Fruit fly (Drosophila melanogaster) whole organism, adult: Measurements from ENCODE around the gene CG33252.
A peak's percentile ranks its signal among the peaks of the same experiment; 100 is the strongest.

Experiments
- CG11617 ChIP-seq: fragments of 200-800 bp; sonication (Bioruptor generic); optimal IDR thresholded peaks from 2 replicates; lab custom pipeline; 2017; ENCODE audit warnings: mild to moderate bottlenecking, missing biosample characterization, missing genetic modification reagents, missing genetic modification characterization
- CG12768 ChIP-seq: fragments of 200-800 bp; sonication (Bioruptor generic); optimal IDR thresholded peaks from 2 replicates; lab custom pipeline; 2017; ENCODE audit warnings: missing biosample characterization, missing genetic modification characterization, mild to moderate bottlenecking, moderate library complexity, missing genetic modification reagents
- CG14711 ChIP-seq: fragments of 200-800 bp; sonication (Bioruptor generic); optimal IDR thresholded peaks from 2 replicates; lab custom pipeline; 2018; ENCODE audit warnings: missing biosample characterization, mild to moderate bottlenecking, missing genetic modification characterization, moderate library complexity
- CG1620 ChIP-seq: fragments of 200-800 bp; sonication (Bioruptor generic); optimal IDR thresholded peaks from 2 replicates; lab custom pipeline; 2016; ENCODE audit warnings: missing biosample characterization, missing genetic modification characterization
- CG33017 ChIP-seq: fragments of 200-800 bp; sonication (Bioruptor generic); optimal IDR thresholded peaks from 2 replicates; lab custom pipeline; 2018; ENCODE audit warnings: missing biosample characterization, mild to moderate bottlenecking, missing genetic modification characterization, moderate library complexity
- CG5204 ChIP-seq: fragments of 200-800 bp; sonication (Bioruptor generic); optimal IDR thresholded peaks from 2 replicates; lab custom pipeline; 2016; ENCODE audit warnings: missing biosample characterization, missing genetic modification characterization
- CG7045 ChIP-seq: fragments of 200-800 bp; sonication (Bioruptor generic); optimal IDR thresholded peaks from 2 replicates; lab custom pipeline; 2017; ENCODE audit warnings: missing biosample characterization, mild to moderate bottlenecking, missing genetic modification characterization
- CG7101 ChIP-seq: fragments of 200-800 bp; sonication (Bioruptor generic); optimal IDR thresholded peaks from 2 replicates; lab custom pipeline; 2018; ENCODE audit warnings: missing biosample characterization, mild to moderate bottlenecking, missing genetic modification characterization, moderate library complexity
- Clk ChIP-seq: fragments of 200-800 bp; sonication (Bioruptor generic); optimal IDR thresholded peaks from 2 replicates; lab custom pipeline; 2017; ENCODE audit warnings: missing biosample characterization, missing genetic modification characterization
- Crg-1 ChIP-seq: fragments of 200-800 bp; sonication (Bioruptor generic); optimal IDR thresholded peaks from 2 replicates; lab custom pipeline; 2016; ENCODE audit warnings: missing biosample characterization, missing genetic modification characterization
- Hr96 ChIP-seq: fragments of 200-800 bp; sonication (Bioruptor generic); optimal IDR thresholded peaks from 2 replicates; lab custom pipeline; 2016; ENCODE audit warnings: missing biosample characterization, missing genetic modification characterization
- Mnt ChIP-seq: fragments of 200-800 bp; sonication (Bioruptor generic); optimal IDR thresholded peaks from 2 replicates; lab custom pipeline; 2016; ENCODE audit warnings: missing biosample characterization, mild to moderate bottlenecking, missing genetic modification characterization
- bab1 ChIP-seq: fragments of 200-800 bp; sonication (Bioruptor generic); optimal IDR thresholded peaks from 3 replicates; lab custom pipeline; 2019; ENCODE audit warnings: missing biosample characterization, mild to moderate bottlenecking, missing genetic modification characterization, moderate library complexity
- cic ChIP-seq: fragments of 200-800 bp; sonication (Bioruptor generic); optimal IDR thresholded peaks from 2 replicates; lab custom pipeline; 2017; ENCODE audit warnings: missing biosample characterization, mild to moderate bottlenecking, missing genetic modification characterization, moderate library complexity
- cnc ChIP-seq, 2 experiments: fragments of >200 bp; optimal IDR thresholded peaks; 2 replicates each; lab custom pipeline; 2017
- kay ChIP-seq: fragments of 200-800 bp; sonication (Bioruptor generic); peaks from one replicate; lab custom pipeline; 2016; ENCODE audit warnings: missing biosample characterization, missing genetic modification characterization, borderline replicate concordance
- ovo ChIP-seq: fragments of 200-800 bp; sonication (Bioruptor generic); optimal IDR thresholded peaks from 2 replicates; lab custom pipeline; 2016; ENCODE audit warnings: missing biosample characterization, missing genetic modification characterization
- pad ChIP-seq: fragments of 200-800 bp; sonication (Bioruptor generic); optimal IDR thresholded peaks from 3 replicates; lab custom pipeline; 2017; ENCODE audit warnings: missing biosample characterization, missing genetic modification characterization, mild to moderate bottlenecking, moderate library complexity, missing genetic modification reagents
- tj ChIP-seq: fragments of 200-800 bp; sonication (Bioruptor generic); optimal IDR thresholded peaks from 3 replicates; lab custom pipeline; 2017; ENCODE audit warnings: missing biosample characterization, mild to moderate bottlenecking, missing genetic modification characterization, moderate library complexity
- toe ChIP-seq: fragments of 200-800 bp; sonication (Bioruptor generic); optimal IDR thresholded peaks from 2 replicates; lab custom pipeline; 2016; ENCODE audit warnings: missing biosample characterization, missing genetic modification characterization

Gene CG33252

DNA sequence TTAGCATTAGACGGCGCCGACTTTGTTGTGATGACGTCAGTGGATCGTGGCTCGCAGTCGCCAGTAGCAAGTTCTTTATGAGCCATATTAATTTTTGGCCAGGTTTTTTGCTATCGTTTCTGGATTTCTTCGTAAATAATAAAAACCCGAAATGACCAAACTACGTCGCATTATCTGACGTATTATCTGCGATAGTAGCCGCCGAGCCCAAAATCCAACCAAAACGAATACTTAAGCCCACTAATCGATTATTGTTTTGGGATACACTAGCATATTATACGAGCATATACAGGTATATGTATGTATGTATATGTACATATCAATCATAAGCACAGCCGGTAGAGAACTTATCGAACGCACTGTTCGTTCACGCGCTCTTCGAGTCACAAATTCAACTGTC, 29.7 kb upstream of the CG33252 start:
- TF ChIP-seq CG5204 (GFP tag; lab: Kevin White, UChicago) (no peak), pad (GFP tag; lab: Kevin White, UChicago) (no peak), Mnt (GFP tag; lab: Kevin White, UChicago) (no peak), CG7101 (tag; lab: Kevin White, UChicago) (no peak), cnc (optimal IDR thresholded peaks at IDR 0.05; lab: Kevin White, UChicago) (no peak), bab1 (GFP tag; lab: Kevin White, UChicago) (no peak), CG11617 (no peak), ovo (GFP tag; lab: Kevin White, UChicago) (no peak), CG7045 (GFP tag; lab: Kevin White, UChicago) (no peak), Hr96 (GFP tag; lab: Kevin White, UChicago) (no peak), CG1620 (no peak), cic (GFP tag; lab: Kevin White, UChicago) (no peak), tj (no peak), CG33017 (no peak), toe (GFP tag; lab: Kevin White, UChicago) (no peak), CG14711 (tag; lab: Kevin White, UChicago) (no peak), kay (no peak), CG12768 (GFP tag; lab: Kevin White, UChicago) (no peak), Crg-1 (no peak)

DNA sequence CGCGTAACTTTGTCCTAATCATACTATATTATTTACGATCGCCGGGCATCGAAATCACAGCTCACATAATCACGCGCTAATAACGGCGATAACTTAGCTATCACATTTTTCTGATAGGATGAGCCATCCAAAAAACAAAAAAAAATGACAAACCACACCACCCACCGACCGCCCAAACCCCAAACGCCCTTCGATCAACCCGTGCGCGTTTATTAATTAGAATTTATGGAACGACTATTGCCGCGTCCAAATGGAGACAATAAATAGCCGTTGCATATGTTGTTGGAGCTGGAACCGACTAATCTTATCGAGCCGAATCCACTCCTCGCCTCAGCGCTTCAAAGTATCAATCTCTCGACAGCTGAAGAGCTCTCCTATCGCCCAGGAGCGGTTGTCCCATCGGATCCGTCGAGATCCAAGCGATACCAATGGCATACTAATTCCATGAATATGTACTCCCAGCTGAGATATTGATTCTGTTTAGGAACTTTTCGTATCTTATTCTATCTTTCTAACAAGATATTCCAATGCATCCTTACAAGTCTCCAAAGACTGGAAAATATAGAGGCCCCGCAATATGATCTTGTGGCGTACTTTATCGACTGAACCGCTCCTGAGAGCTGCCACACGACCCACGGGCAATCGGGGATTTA, 27.2 kb upstream of the CG33252 start:
- TF ChIP-seq CG7101 (tag; lab: Kevin White, UChicago) (peak; percentile 7), CG11617 (no peak), ovo (GFP tag; lab: Kevin White, UChicago) (no peak), Hr96 (GFP tag; lab: Kevin White, UChicago) (peak; percentile 15), kay (no peak)

dm6 chrX:16923503-16923902, 26.5 kb upstream of the CG33252 start:
- no peak for TF ChIP-seq ovo (GFP tag; lab: Kevin White, UChicago)
- no peak for TF ChIP-seq pad (GFP tag; lab: Kevin White, UChicago)
- no peak for TF ChIP-seq Hr96 (GFP tag; lab: Kevin White, UChicago)
- no peak for TF ChIP-seq CG5204 (GFP tag; lab: Kevin White, UChicago)
- TF ChIP-seq CG11617, result no peak
- no peak for TF ChIP-seq toe (GFP tag; lab: Kevin White, UChicago)

DNA sequence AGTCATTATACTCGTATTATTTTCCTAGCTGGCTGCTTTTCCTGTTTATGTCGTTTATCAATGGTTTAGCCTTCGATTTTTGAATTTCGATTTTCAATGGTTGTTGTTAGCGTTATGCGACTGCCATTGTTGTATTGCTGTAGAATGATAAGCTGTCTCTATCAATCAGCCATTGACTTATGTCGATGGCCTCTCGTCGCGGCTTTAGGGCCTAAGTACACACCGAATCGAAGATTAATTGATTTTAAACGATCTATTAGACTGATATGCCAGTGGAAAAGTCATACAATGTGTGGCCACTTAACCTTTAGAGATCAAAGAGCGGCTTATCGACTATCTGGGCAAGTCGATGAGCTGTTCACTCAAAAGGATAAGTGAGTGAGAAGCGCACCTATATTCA, 25.6 kb upstream of the CG33252 start:
- TF ChIP-seq CG14711 (tag; lab: Kevin White, UChicago) (no peak), pad (GFP tag; lab: Kevin White, UChicago) (no peak)

DNA sequence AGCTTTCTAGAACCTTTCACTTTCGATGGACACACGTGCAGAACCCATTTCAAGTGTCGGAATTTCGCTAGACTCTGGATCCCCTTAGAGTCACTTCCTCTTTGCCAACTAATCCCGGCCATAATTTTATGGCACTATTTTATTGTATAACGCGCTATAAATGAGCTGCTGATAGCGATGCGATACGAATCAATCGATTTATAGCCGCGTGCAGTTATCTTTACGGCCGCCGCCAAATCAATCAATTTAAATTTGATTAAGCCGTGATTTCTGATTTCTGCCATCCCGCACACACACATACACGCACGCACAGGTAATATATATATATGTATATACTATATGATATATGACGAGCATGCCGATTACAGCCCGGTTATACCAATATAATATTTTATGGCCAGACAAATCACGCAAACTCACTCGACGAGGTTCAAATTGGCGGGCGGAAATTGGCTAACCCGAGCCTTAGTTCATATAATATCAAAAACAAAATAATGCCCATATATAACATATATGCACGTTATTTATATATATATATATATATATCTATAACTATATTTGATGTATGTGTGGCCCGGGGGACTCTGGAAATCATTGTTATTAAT, 23.8 kb upstream of the CG33252 start:
- TF ChIP-seq CG7101 (tag; lab: Kevin White, UChicago) (peak; percentile 55), pad (GFP tag; lab: Kevin White, UChicago) (no peak), CG5204 (GFP tag; lab: Kevin White, UChicago) (no peak), kay (no peak), Hr96 (GFP tag; lab: Kevin White, UChicago) (no peak), toe (GFP tag; lab: Kevin White, UChicago) (no peak), cnc (optimal IDR thresholded peaks at IDR 0.05; lab: Kevin White, UChicago) (no peak), Mnt (GFP tag; lab: Kevin White, UChicago) (no peak), CG11617 (no peak), ovo (GFP tag; lab: Kevin White, UChicago) (no peak), CG33017 (no peak), tj (no peak), bab1 (GFP tag; lab: Kevin White, UChicago) (no peak), cic (GFP tag; lab: Kevin White, UChicago) (peak; percentile 5), CG14711 (tag; lab: Kevin White, UChicago) (no peak), Clk (GFP tag; lab: Kevin White, UChicago) (no peak)

DNA sequence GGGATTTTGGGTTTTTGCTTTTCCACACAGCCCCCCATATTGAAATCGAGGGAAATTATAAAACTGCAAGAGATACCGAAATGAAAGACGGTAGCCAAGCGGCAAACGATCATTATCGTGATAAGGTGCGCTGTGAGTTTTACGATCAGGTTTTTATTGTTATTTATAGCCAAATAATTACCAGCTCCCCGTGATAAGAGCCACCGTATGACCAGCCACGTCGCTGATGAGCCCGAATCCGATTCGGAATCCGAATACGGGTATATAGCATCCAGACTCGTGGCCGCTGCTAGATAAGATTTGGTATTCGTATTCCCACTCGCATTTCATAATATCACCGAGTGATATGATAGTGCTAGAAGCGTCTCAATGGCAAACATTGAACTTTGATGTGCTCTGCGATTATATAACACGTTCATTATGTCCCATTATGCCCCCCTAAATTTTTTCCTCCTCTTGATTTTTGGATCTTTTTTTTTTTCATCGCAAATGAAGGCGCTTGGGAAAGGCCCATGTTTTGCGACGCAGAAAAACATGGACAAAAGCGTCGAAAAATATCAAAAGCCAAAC, 21.9 kb upstream of the CG33252 start:
- TF ChIP-seq cnc (optimal IDR thresholded peaks at IDR 0.05; lab: Kevin White, UChicago) (no peak), CG7101 (tag; lab: Kevin White, UChicago) (peak; percentile 7)

DNA sequence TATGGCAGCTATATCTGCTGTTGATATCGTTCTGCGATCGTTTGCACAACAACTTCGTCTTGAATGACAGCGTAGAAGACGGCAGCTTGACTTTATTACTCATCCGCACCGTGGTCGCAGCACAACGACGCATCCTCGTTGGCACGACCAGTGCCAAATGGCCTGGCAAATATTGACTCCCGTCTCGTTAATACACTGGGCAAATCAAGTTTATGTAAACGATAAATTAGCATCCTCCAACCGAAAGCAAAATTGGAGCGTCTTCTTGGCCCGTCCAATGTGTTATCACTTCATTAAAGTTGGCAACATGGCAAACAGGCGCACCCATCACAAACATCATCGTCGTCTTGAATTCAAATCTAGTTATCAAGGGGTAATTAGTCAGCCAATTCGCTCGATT, 20.5 kb upstream of the CG33252 start:
- TF ChIP-seq toe (GFP tag; lab: Kevin White, UChicago) (no peak), CG7101 (tag; lab: Kevin White, UChicago) (no peak), Hr96 (GFP tag; lab: Kevin White, UChicago) (no peak), Mnt (GFP tag; lab: Kevin White, UChicago) (no peak), pad (GFP tag; lab: Kevin White, UChicago) (no peak), CG14711 (tag; lab: Kevin White, UChicago) (no peak), bab1 (GFP tag; lab: Kevin White, UChicago) (no peak), CG11617 (no peak), cic (GFP tag; lab: Kevin White, UChicago) (no peak), CG7045 (GFP tag; lab: Kevin White, UChicago) (no peak), ovo (GFP tag; lab: Kevin White, UChicago) (no peak), tj (no peak), CG33017 (no peak), CG1620 (no peak), Clk (GFP tag; lab: Kevin White, UChicago) (no peak), kay (no peak), cnc (optimal IDR thresholded peaks at IDR 0.05; lab: Kevin White, UChicago) (no peak)
